Worm (Caenorhabditis elegans) whole organism, mixed stage, embryonic: Measurements from ENCODE around the gene C05G5.7.
A peak's percentile ranks its signal among the peaks of the same experiment; 100 is the strongest.

ENCODE experiments used
- M03D4.4 ChIP-seq: sonication (generic microtip); optimal IDR thresholded peaks from 2 replicates; lab custom pipeline; 2017; ENCODE audit warnings: mild to moderate bottlenecking, missing genetic modification characterization, missing compliant biosample characterization
- blmp-1 ChIP-seq: fragments of 150-350 bp; optimal IDR thresholded peaks from 2 replicates; lab custom pipeline; 2014; ENCODE audit warnings: missing biosample characterization, missing genetic modification characterization
- ceh-43 ChIP-seq: fragments of 200-800 bp; sonication (Bioruptor generic); optimal IDR thresholded peaks from 2 replicates; lab custom pipeline; 2018; ENCODE audit warnings: mild to moderate bottlenecking, missing genetic modification characterization, moderate library complexity, missing compliant biosample characterization
- ces-1 ChIP-seq: fragments of 150-350 bp; optimal IDR thresholded peaks from 2 replicates; lab custom pipeline; 2014; ENCODE audit warnings: missing biosample characterization, missing genetic modification reagents, missing genetic modification characterization
- drap-1 ChIP-seq: fragments of 200-800 bp; sonication (Bioruptor generic); optimal IDR thresholded peaks from 3 replicates; lab custom pipeline; 2018; ENCODE audit warnings: mild to moderate bottlenecking, missing genetic modification characterization, missing compliant biosample characterization
- elt-1 ChIP-seq: sonication (generic microtip); optimal IDR thresholded peaks from 2 replicates; lab custom pipeline; 2017; ENCODE audit warnings: missing genetic modification characterization, mild to moderate bottlenecking, missing compliant biosample characterization, antibody characterized with exemption, moderate library complexity, borderline replicate concordance; ENCODE audit not compliant: insufficient read depth
- elt-3 ChIP-seq: fragments of 150-350 bp; optimal IDR thresholded peaks from 2 replicates; lab custom pipeline; 2014; ENCODE audit warnings: missing biosample characterization, missing genetic modification characterization
- flh-1 ChIP-seq: fragments of 200-800 bp; sonication (Bioruptor generic); optimal IDR thresholded peaks from 2 replicates; lab custom pipeline; 2018; ENCODE audit warnings: mild to moderate bottlenecking, missing genetic modification characterization, moderate library complexity, missing compliant biosample characterization
- ham-2 ChIP-seq: fragments of 200-800 bp; sonication (Bioruptor generic); optimal IDR thresholded peaks from 2 replicates; lab custom pipeline; 2018; ENCODE audit warnings: mild to moderate bottlenecking, missing genetic modification characterization, missing compliant biosample characterization
- lin-32 ChIP-seq: fragments of 200-800 bp; sonication (Bioruptor generic); optimal IDR thresholded peaks from 2 replicates; lab custom pipeline; 2018; ENCODE audit warnings: mild to moderate bottlenecking, missing genetic modification characterization, missing compliant biosample characterization
- lsy-2 ChIP-seq: fragments of 150-350 bp; optimal IDR thresholded peaks from 2 replicates; lab custom pipeline; 2014; ENCODE audit warnings: missing biosample characterization, missing genetic modification characterization
- mab-5 ChIP-seq: fragments of 150-350 bp; optimal IDR thresholded peaks from 2 replicates; lab custom pipeline; 2014; ENCODE audit warnings: missing biosample characterization, missing genetic modification characterization
- mls-2 ChIP-seq: sonication (generic microtip); optimal IDR thresholded peaks from 2 replicates; lab custom pipeline; 2016; ENCODE audit warnings: mild to moderate bottlenecking, missing genetic modification characterization, moderate library complexity, missing compliant biosample characterization
- nhr-12 ChIP-seq: fragments of 150-350 bp; optimal IDR thresholded peaks from 2 replicates; lab custom pipeline; 2014; ENCODE audit warnings: missing biosample characterization, missing genetic modification characterization
- nhr-2 ChIP-seq: fragments of 150-350 bp; optimal IDR thresholded peaks from 2 replicates; lab custom pipeline; 2014; ENCODE audit warnings: missing biosample characterization, missing genetic modification characterization
- nhr-28 ChIP-seq: fragments of 150-350 bp; optimal IDR thresholded peaks from 2 replicates; lab custom pipeline; 2014; ENCODE audit warnings: missing biosample characterization, missing genetic modification characterization
- nhr-76 ChIP-seq: sonication (generic microtip); optimal IDR thresholded peaks from 2 replicates; lab custom pipeline; 2017; ENCODE audit warnings: missing biosample characterization, missing genetic modification characterization
- pha-4 ChIP-seq: fragments of 150-350 bp; optimal IDR thresholded peaks from 2 replicates; lab custom pipeline; 2018; ENCODE audit warnings: missing biosample characterization, missing genetic modification reagents, missing genetic modification characterization
- sem-2 ChIP-seq: fragments of 200-800 bp; sonication (Bioruptor generic); optimal IDR thresholded peaks from 2 replicates; lab custom pipeline; 2018; ENCODE audit warnings: mild to moderate bottlenecking, missing genetic modification characterization, missing compliant biosample characterization
- snpc-4 ChIP-seq: fragments of 150-350 bp; optimal IDR thresholded peaks from 2 replicates; lab custom pipeline; 2014; ENCODE audit warnings: missing biosample characterization, missing genetic modification characterization
- sptf-1 ChIP-seq: sonication (generic microtip); optimal IDR thresholded peaks from 2 replicates; lab custom pipeline; 2017; ENCODE audit warnings: mild to moderate bottlenecking, missing genetic modification characterization, moderate library complexity, missing compliant biosample characterization
- tbx-8 ChIP-seq: fragments of 200-800 bp; sonication (Bioruptor generic); optimal IDR thresholded peaks from 2 replicates; lab custom pipeline; 2018; ENCODE audit warnings: mild to moderate bottlenecking, missing genetic modification characterization, moderate library complexity, missing compliant biosample characterization
- unc-39 ChIP-seq: fragments of 150-350 bp; optimal IDR thresholded peaks from 2 replicates; lab custom pipeline; 2014; ENCODE audit warnings: missing biosample characterization, missing genetic modification characterization
- unc-62 ChIP-seq: fragments of 150-350 bp; optimal IDR thresholded peaks from 2 replicates; lab custom pipeline; 2014; ENCODE audit warnings: missing biosample characterization, missing genetic modification reagents, missing genetic modification characterization
- zip-8 ChIP-seq: fragments of 150-350 bp; optimal IDR thresholded peaks from 2 replicates; lab custom pipeline; 2014; ENCODE audit warnings: missing biosample characterization, missing genetic modification characterization
- ztf-11 ChIP-seq: fragments of 150-350 bp; optimal IDR thresholded peaks from 2 replicates; lab custom pipeline; 2014; ENCODE audit warnings: missing biosample characterization, missing genetic modification characterization

Gene C05G5.7

ce11 chrX:14790320-14791048 is 46.9 kb upstream of the C05G5.7 start, which contains the start of gene tatn-1 (continued):
- TF ChIP-seq zip-8 (tag; lab: Kevin White, UChicago) (no peak), pha-4 (tag; lab: Kevin White, UChicago) (no peak), ceh-43 (GFP tag; lab: Kevin White, UChicago) (no peak), tbx-8 (GFP tag; lab: Kevin White, UChicago) (no peak)

ce11 chrX:14787557-14787932 is 44.0 kb upstream of the C05G5.7 start:
- TF ChIP-seq ham-2 (GFP tag; lab: Kevin White, UChicago) (no peak), blmp-1 (tag; lab: Kevin White, UChicago) (no peak), elt-1 (tag; lab: Kevin White, UChicago) (no peak), lsy-2 (no peak), sptf-1 (tag; lab: Kevin White, UChicago) (no peak), ztf-11 (tag; lab: Kevin White, UChicago) (no peak), nhr-12 (tag; lab: Kevin White, UChicago) (no peak), mab-5 (tag; lab: Kevin White, UChicago) (no peak), nhr-76 (tag; lab: Kevin White, UChicago) (no peak), snpc-4 (no peak), nhr-28 (tag; lab: Kevin White, UChicago) (no peak), elt-3 (no peak), M03D4.4 (tag; lab: Kevin White, UChicago) (no peak), nhr-2 (tag; lab: Kevin White, UChicago) (no peak), unc-62 (GFP tag; lab: Kevin White, UChicago) (no peak), mls-2 (tag; lab: Kevin White, UChicago) (no peak)
- TF ChIP-seq, all 35 proteins: peak for 0

ce11 chrX:14786821-14787556 is 43.4 kb upstream of the C05G5.7 start:
- TF ChIP-seq mls-2 (tag; lab: Kevin White, UChicago) = no peak
- no peak for TF ChIP-seq tbx-8 (GFP tag; lab: Kevin White, UChicago)
- TF ChIP-seq pha-4 (tag; lab: Kevin White, UChicago) = no peak
- TF ChIP-seq nhr-2 (tag; lab: Kevin White, UChicago) = no peak
- TF ChIP-seq, all 35 proteins: peak for 0

- TF ChIP-seq blmp-1 (tag; lab: Kevin White, UChicago) (no peak), unc-39 (no peak), ceh-43 (GFP tag; lab: Kevin White, UChicago) (no peak), mab-5 (tag; lab: Kevin White, UChicago) (no peak), drap-1 (no peak), nhr-12 (tag; lab: Kevin White, UChicago) (no peak), elt-1 (tag; lab: Kevin White, UChicago) (no peak), sem-2 (GFP tag; lab: Kevin White, UChicago) (no peak), M03D4.4 (tag; lab: Kevin White, UChicago) (no peak), ces-1 (GFP tag; lab: Kevin White, UChicago) (no peak), nhr-76 (tag; lab: Kevin White, UChicago) (no peak), unc-62 (GFP tag; lab: Kevin White, UChicago) (no peak), snpc-4 (no peak), flh-1 (GFP tag; lab: Kevin White, UChicago) (no peak), ztf-11 (tag; lab: Kevin White, UChicago) (no peak), lin-32 (GFP tag; lab: Kevin White, UChicago) (no peak)
These were observed 40.0 kb upstream of the C05G5.7 start for ce11 chrX:14783434-14784142.

ce11 chrX:14780176-14780575 is 36.6 kb upstream of the C05G5.7 start:
- TF ChIP-seq elt-3 = no peak
- no peak for TF ChIP-seq elt-1 (tag; lab: Kevin White, UChicago)
- no peak for TF ChIP-seq pha-4 (tag; lab: Kevin White, UChicago)
- TF ChIP-seq blmp-1 (tag; lab: Kevin White, UChicago) = no peak
- TF ChIP-seq unc-62 (GFP tag; lab: Kevin White, UChicago) = peak; percentile 68
- peak; percentile 12 for TF ChIP-seq nhr-2 (tag; lab: Kevin White, UChicago)
- TF ChIP-seq M03D4.4 (tag; lab: Kevin White, UChicago) = no peak
- no peak for TF ChIP-seq sptf-1 (tag; lab: Kevin White, UChicago)
